Worm (Caenorhabditis elegans) whole organism, midembryonic: ENCODE measurements around the gene R07B7.12.

Experiments
- T22C8.4 ChIP-seq: fragments of 200-800 bp; sonication (Bioruptor generic); IDR thresholded peaks from 2 replicates; pipeline ENCODE4 v1.3.6; 2022; ENCODE audit warnings: missing genetic modification characterization, missing compliant biosample characterization
- cog-1 ChIP-seq: sonication (generic microtip); optimal IDR thresholded peaks from 2 replicates; lab custom pipeline; 2016; ENCODE audit warnings: missing genetic modification characterization, missing compliant biosample characterization
- flt-1 ChIP-seq: fragments of 200-800 bp; sonication (Bioruptor generic); IDR thresholded peaks from 2 replicates; pipeline ENCODE4 v1.3.6; 2022; ENCODE audit warnings: missing genetic modification characterization, missing compliant biosample characterization
- klf-2 ChIP-seq: fragments of 200-800 bp; sonication (Bioruptor generic); conservative IDR thresholded peaks from 2 replicates; pipeline ENCODE4 v1.3.6; 2022; ENCODE audit warnings: missing genetic modification reagents, missing genetic modification characterization, missing compliant biosample characterization
- med-1 ChIP-seq: sonication (generic microtip); optimal IDR thresholded peaks from 2 replicates; lab custom pipeline; 2017; ENCODE audit warnings: missing genetic modification characterization, mild to moderate bottlenecking, missing compliant biosample characterization, antibody characterized with exemption, missing genetic modification reagents; ENCODE audit not compliant: insufficient read depth
- ref-1 ChIP-seq: fragments of 200-800 bp; sonication (Bioruptor generic); conservative IDR thresholded peaks from 2 replicates; pipeline ENCODE4 v1.3.6; 2022; ENCODE audit warnings: missing genetic modification reagents, missing genetic modification characterization, missing compliant biosample characterization
- tab-1 ChIP-seq: fragments of 200-800 bp; sonication (Bioruptor generic); IDR thresholded peaks from 2 replicates; pipeline ENCODE4 v1.3.6; 2022; ENCODE audit warnings: missing genetic modification characterization, missing compliant biosample characterization
- ztf-23 ChIP-seq: fragments of 200-800 bp; sonication (Bioruptor generic); IDR thresholded peaks from 2 replicates; pipeline ENCODE4 v1.3.6; 2022; ENCODE audit warnings: missing genetic modification reagents, missing genetic modification characterization, missing compliant biosample characterization
- ztf-29 ChIP-seq: fragments of 200-800 bp; sonication (Bioruptor generic); IDR thresholded peaks from 2 replicates; pipeline ENCODE4 v1.3.6; 2022; ENCODE audit warnings: missing genetic modification reagents, missing genetic modification characterization, missing compliant biosample characterization

DNA sequence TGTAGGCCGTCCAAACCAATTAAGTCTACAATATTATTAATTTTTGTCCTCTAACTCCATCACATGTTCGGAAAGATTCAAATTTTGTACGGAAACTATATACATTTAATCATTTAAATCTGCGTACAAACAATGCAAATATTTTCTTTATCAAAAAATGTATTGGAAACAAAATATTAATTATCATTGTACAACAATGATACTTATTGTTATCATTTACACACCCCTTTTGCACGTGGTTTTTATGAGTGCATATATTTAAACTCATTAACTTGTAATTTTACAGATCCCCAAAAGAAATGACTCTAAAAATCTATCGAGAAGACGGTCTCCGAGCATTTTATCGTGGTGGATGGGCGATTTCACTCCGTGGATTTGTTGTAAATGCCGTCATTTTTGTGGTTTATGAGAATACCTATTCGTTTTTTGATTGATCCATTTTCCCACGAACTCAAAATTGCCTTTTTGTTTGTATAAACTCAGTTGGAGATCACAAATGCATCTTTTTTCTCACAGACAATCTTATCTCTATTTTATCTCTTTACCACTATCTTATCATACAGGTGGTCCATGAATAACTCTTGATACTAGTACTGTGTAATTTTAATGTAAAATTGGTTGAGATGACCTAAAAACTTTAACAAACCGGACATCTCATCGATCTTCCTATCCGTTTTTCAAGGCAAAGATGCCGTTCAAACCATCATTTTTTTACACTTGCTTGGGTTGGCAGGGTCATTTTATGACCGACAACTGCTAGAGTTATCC is 2.8 kb upstream of the R07B7.12 start:
- TF ChIP-seq flt-1 (GFP tag; lab: Robert Waterston, UW), result no peak
- TF ChIP-seq ztf-29, result no peak
- TF ChIP-seq klf-2, result no peak
- no peak for TF ChIP-seq T22C8.4 (GFP tag; lab: Robert Waterston, UW)
- TF ChIP-seq med-1, result no peak
- no peak for TF ChIP-seq ref-1 (GFP tag; lab: Robert Waterston, UW)
- no peak for TF ChIP-seq tab-1 (GFP tag; lab: Robert Waterston, UW)
- no peak for TF ChIP-seq ztf-23 (GFP tag; lab: Robert Waterston, UW)
- TF ChIP-seq cog-1 (tag; lab: Kevin White, UChicago), result no peak
